Fruit fly (Drosophila melanogaster) whole organism, pupa: ENCODE measurements around the gene CG14400.

Experiments
- CG17806 ChIP-seq: fragments of 200-800 bp; sonication (Bioruptor generic); optimal IDR thresholded peaks from 2 replicates; lab custom pipeline; 2018; ENCODE audit warnings: missing biosample characterization, mild to moderate bottlenecking, missing genetic modification characterization, moderate library complexity
- CG32121 ChIP-seq: fragments of 200-800 bp; sonication (Bioruptor generic); IDR thresholded peaks from 2 replicates; pipeline ENCODE4 v1.3.6; 2022; ENCODE audit warnings: missing biosample characterization, missing genetic modification characterization
- CG8159 ChIP-seq: fragments of 200-800 bp; sonication (Bioruptor generic); optimal IDR thresholded peaks from 3 replicates; lab custom pipeline; 2018; ENCODE audit warnings: missing biosample characterization, mild to moderate bottlenecking, missing genetic modification characterization, moderate library complexity
- CG8301 ChIP-seq: fragments of 200-800 bp; sonication (Bioruptor generic); optimal IDR thresholded peaks from 2 replicates; lab custom pipeline; 2018; ENCODE audit warnings: missing biosample characterization, mild to moderate bottlenecking, missing genetic modification characterization
- EcR ChIP-seq: fragments of 200-800 bp; sonication (Bioruptor generic); optimal IDR thresholded peaks from 3 replicates; lab custom pipeline; 2019; ENCODE audit warnings: missing biosample characterization, missing genetic modification characterization, mild to moderate bottlenecking, moderate library complexity, missing genetic modification reagents

- TF ChIP-seq CG32121 (GFP tag; lab: Robert Waterston, UW) = no peak
- TF ChIP-seq CG8301 = no peak
- no peak for TF ChIP-seq CG17806 (tag; lab: Kevin White, UChicago)
- no peak for TF ChIP-seq CG8159 (tag; lab: Kevin White, UChicago)
- TF ChIP-seq EcR (GFP tag; lab: Kevin White, UChicago) = no peak
Observed at dm6 chr2L:20851592-20851991, 6.1 kb downstream of the CG14400 start.
